Fruit fly (Drosophila melanogaster) whole organism, prepupa: ENCODE measurements around the gene Ten-m.

ENCODE experiments used
- Blimp-1 ChIP-seq: fragments of 200-800 bp; sonication (Bioruptor generic); optimal IDR thresholded peaks from 3 replicates; lab custom pipeline; 2017; ENCODE audit warnings: missing biosample characterization, missing genetic modification characterization, mild to moderate bottlenecking, moderate library complexity, missing genetic modification reagents
- CG10669 ChIP-seq: fragments of 200-800 bp; sonication (Bioruptor generic); optimal IDR thresholded peaks from 3 replicates; lab custom pipeline; 2018; ENCODE audit warnings: missing biosample characterization, mild to moderate bottlenecking, missing genetic modification characterization, moderate library complexity
- CG11902 ChIP-seq: fragments of 200-800 bp; sonication (Bioruptor generic); optimal IDR thresholded peaks from 3 replicates; lab custom pipeline; 2016; ENCODE audit warnings: missing biosample characterization, missing genetic modification characterization
- CG1621 ChIP-seq: fragments of 200-800 bp; sonication (Bioruptor generic); optimal IDR thresholded peaks from 3 replicates; lab custom pipeline; 2018; ENCODE audit warnings: missing biosample characterization, mild to moderate bottlenecking, missing genetic modification characterization
- CG31627 ChIP-seq: fragments of 200-800 bp; sonication (Bioruptor generic); optimal IDR thresholded peaks from 3 replicates; lab custom pipeline; 2016; ENCODE audit warnings: missing biosample characterization, missing genetic modification characterization
- CG32006 ChIP-seq: fragments of 200-800 bp; sonication (Bioruptor generic); optimal IDR thresholded peaks from 3 replicates; lab custom pipeline; 2017; ENCODE audit warnings: missing biosample characterization, mild to moderate bottlenecking, missing genetic modification characterization
- CG34406 ChIP-seq: fragments of 200-800 bp; sonication (Bioruptor generic); optimal IDR thresholded peaks from 3 replicates; lab custom pipeline; 2016; ENCODE audit warnings: missing biosample characterization, missing genetic modification characterization
- CG3919 ChIP-seq: fragments of 200-800 bp; sonication (Bioruptor generic); optimal IDR thresholded peaks from 3 replicates; lab custom pipeline; 2016; ENCODE audit warnings: missing biosample characterization, missing genetic modification characterization
- CG4318 ChIP-seq: fragments of 200-800 bp; sonication (Bioruptor generic); optimal IDR thresholded peaks from 3 replicates; lab custom pipeline; 2017; ENCODE audit warnings: missing biosample characterization, mild to moderate bottlenecking, missing genetic modification characterization
- CG6163 ChIP-seq: fragments of 200-800 bp; sonication (Bioruptor generic); IDR thresholded peaks from 3 replicates; pipeline ENCODE4 v1.3.6; 2022; ENCODE audit warnings: missing biosample characterization, missing genetic modification characterization
- CG6276 ChIP-seq: fragments of 200-800 bp; sonication (Bioruptor generic); optimal IDR thresholded peaks from 2 replicates; lab custom pipeline; 2017; ENCODE audit warnings: missing biosample characterization, mild to moderate bottlenecking, missing genetic modification characterization
- CG6792 ChIP-seq: fragments of 200-800 bp; sonication (Bioruptor generic); optimal IDR thresholded peaks from 3 replicates; lab custom pipeline; 2016; ENCODE audit warnings: missing biosample characterization, missing genetic modification characterization
- CG6808 ChIP-seq: fragments of 200-800 bp; sonication (Bioruptor generic); optimal IDR thresholded peaks from 3 replicates; lab custom pipeline; 2017; ENCODE audit warnings: missing biosample characterization, missing genetic modification characterization, mild to moderate bottlenecking, moderate library complexity, missing genetic modification reagents
- CG8319 ChIP-seq: fragments of 200-800 bp; sonication (Bioruptor generic); optimal IDR thresholded peaks from 3 replicates; lab custom pipeline; 2016; ENCODE audit warnings: missing biosample characterization, missing genetic modification characterization
- CG9139 ChIP-seq: fragments of 200-800 bp; sonication (Bioruptor generic); optimal IDR thresholded peaks from 3 replicates; lab custom pipeline; 2017; ENCODE audit warnings: missing biosample characterization, mild to moderate bottlenecking, missing genetic modification characterization
- Eip75B ChIP-seq: fragments of 200-800 bp; sonication (Bioruptor generic); optimal IDR thresholded peaks from 3 replicates; lab custom pipeline; 2016; ENCODE audit warnings: missing biosample characterization, missing genetic modification characterization
- Eip78C ChIP-seq: fragments of 200-800 bp; sonication (Bioruptor generic); peaks from one replicate; lab custom pipeline; 2016; ENCODE audit warnings: missing biosample characterization, missing genetic modification characterization
- Eip93F ChIP-seq: fragments of 200-800 bp; sonication (Bioruptor generic); optimal IDR thresholded peaks from 2 replicates; lab custom pipeline; 2016; ENCODE audit warnings: missing biosample characterization, mild to moderate bottlenecking, missing genetic modification characterization
- Ets96B ChIP-seq: fragments of 200-800 bp; optimal IDR thresholded peaks from 2 replicates; lab custom pipeline; 2019; ENCODE audit warnings: missing biosample characterization, mild to moderate bottlenecking, missing genetic modification characterization, moderate library complexity
- Gug ChIP-seq: fragments of 200-800 bp; sonication (Bioruptor generic); IDR thresholded peaks from 2 replicates; pipeline ENCODE4 v1.3.6; 2022; ENCODE audit warnings: missing biosample characterization, missing genetic modification characterization
- Hr39 ChIP-seq: fragments of 200-800 bp; sonication (Bioruptor generic); optimal IDR thresholded peaks from 2 replicates; lab custom pipeline; 2016; ENCODE audit warnings: missing biosample characterization, missing genetic modification characterization
- Lpt ChIP-seq: fragments of 200-800 bp; sonication (Bioruptor generic); optimal IDR thresholded peaks from 3 replicates; lab custom pipeline; 2016; ENCODE audit warnings: missing biosample characterization, missing genetic modification characterization
- Met ChIP-seq: fragments of 200-800 bp; sonication (Bioruptor generic); optimal IDR thresholded peaks from 3 replicates; lab custom pipeline; 2016; ENCODE audit warnings: missing biosample characterization, missing genetic modification characterization
- OdsH ChIP-seq: fragments of 200-800 bp; sonication (Bioruptor generic); optimal IDR thresholded peaks from 3 replicates; lab custom pipeline; 2016; ENCODE audit warnings: missing biosample characterization, missing genetic modification characterization
- Sox14 ChIP-seq: fragments of 200-800 bp; sonication (Bioruptor generic); optimal IDR thresholded peaks from 3 replicates; lab custom pipeline; 2016; ENCODE audit warnings: missing biosample characterization, missing genetic modification characterization
- Sox15 ChIP-seq: fragments of 200-800 bp; sonication (Bioruptor generic); optimal IDR thresholded peaks from 3 replicates; lab custom pipeline; 2016; ENCODE audit warnings: missing biosample characterization, missing genetic modification characterization
- achi ChIP-seq: fragments of 200-800 bp; sonication (Bioruptor generic); optimal IDR thresholded peaks from 3 replicates; lab custom pipeline; 2016; ENCODE audit warnings: missing biosample characterization, missing genetic modification characterization
- acj6 ChIP-seq: fragments of 200-800 bp; sonication (Bioruptor generic); optimal IDR thresholded peaks from 3 replicates; lab custom pipeline; 2016; ENCODE audit warnings: missing biosample characterization, missing genetic modification characterization
- dac ChIP-seq: fragments of 200-800 bp; sonication (Bioruptor generic); optimal IDR thresholded peaks from 2 replicates; lab custom pipeline; 2017; ENCODE audit warnings: missing biosample characterization, mild to moderate bottlenecking, missing genetic modification characterization
- eg ChIP-seq: fragments of 200-800 bp; sonication (Bioruptor generic); IDR thresholded peaks from 3 replicates; pipeline ENCODE4 v1.3.6; 2022; ENCODE audit warnings: missing biosample characterization, missing genetic modification characterization
- fd59A ChIP-seq: fragments of 200-800 bp; sonication (Bioruptor generic); optimal IDR thresholded peaks from 2 replicates; lab custom pipeline; 2017; ENCODE audit warnings: missing biosample characterization, mild to moderate bottlenecking, missing genetic modification characterization, missing genetic modification reagents
- fd85E ChIP-seq: fragments of 200-800 bp; sonication (Bioruptor generic); optimal IDR thresholded peaks from 3 replicates; lab custom pipeline; 2016; ENCODE audit warnings: missing biosample characterization, missing genetic modification characterization
- fkh ChIP-seq: fragments of 200-800 bp; sonication (Bioruptor generic); optimal IDR thresholded peaks from 3 replicates; lab custom pipeline; 2017; ENCODE audit warnings: missing biosample characterization, mild to moderate bottlenecking, missing genetic modification characterization, moderate library complexity
- lz ChIP-seq: fragments of 200-800 bp; sonication (Bioruptor generic); optimal IDR thresholded peaks from 3 replicates; lab custom pipeline; 2016; ENCODE audit warnings: missing biosample characterization, missing genetic modification characterization
- spab ChIP-seq: fragments of 200-800 bp; sonication (Bioruptor generic); optimal IDR thresholded peaks from 2 replicates; lab custom pipeline; 2017; ENCODE audit warnings: missing biosample characterization, mild to moderate bottlenecking, missing genetic modification characterization, missing genetic modification reagents
- ss ChIP-seq, 2 experiments: fragments of 200-800 bp; sonication (Bioruptor generic); optimal IDR thresholded peaks; 2 replicates in 1 of 2; 3 replicates in 1 of 2; lab custom pipeline; 2017 to 2018; ENCODE audit warnings: mild to moderate bottlenecking in 2 of 2, missing biosample characterization in 2 of 2, missing genetic modification characterization in 2 of 2, moderate library complexity in 1 of 2
- svp ChIP-seq: fragments of 200-800 bp; sonication (Bioruptor generic); peaks from one replicate; lab custom pipeline; 2016; ENCODE audit warnings: missing biosample characterization, missing genetic modification characterization
- vri ChIP-seq: fragments of 200-800 bp; sonication (Bioruptor generic); optimal IDR thresholded peaks from 3 replicates; lab custom pipeline; 2016; ENCODE audit warnings: missing biosample characterization, mild to moderate bottlenecking, missing genetic modification characterization

The Ten-m gene

dm6 chr3L:22372347-22372974, 35.2 kb downstream of the Ten-m start:
- no peak for TF ChIP-seq CG6792 (GFP tag; lab: Kevin White, UChicago)
- TF ChIP-seq CG31627 (GFP tag; lab: Kevin White, UChicago): no peak
- no peak for TF ChIP-seq Hr39 (GFP tag; lab: Kevin White, UChicago)
- TF ChIP-seq Eip78C (GFP tag; lab: Kevin White, UChicago): peak; percentile 43
- no peak for TF ChIP-seq spab (GFP tag; lab: Kevin White, UChicago)
- no peak for TF ChIP-seq CG1621 (tag; lab: Kevin White, UChicago)

dm6 chr3L:22369467-22370018, 38.1 kb downstream of the Ten-m start:
- TF ChIP-seq Blimp-1 (GFP tag; lab: Kevin White, UChicago) (no peak), eg (GFP tag; lab: Robert Waterston, UW) (no peak), lz (GFP tag; lab: Kevin White, UChicago) (no peak), CG6163 (0 out of 3 replicates have a peak, but pooled peaks have one; percentile 15), Eip78C (GFP tag; lab: Kevin White, UChicago) (peak; percentile 17), Eip75B (GFP tag; lab: Kevin White, UChicago) (no peak), svp (peak; percentile 100), Ets96B (tag; lab: Kevin White, UChicago) (no peak), CG6808 (GFP tag; lab: Kevin White, UChicago) (no peak), Sox14 (GFP tag; lab: Kevin White, UChicago) (no peak)

DNA sequence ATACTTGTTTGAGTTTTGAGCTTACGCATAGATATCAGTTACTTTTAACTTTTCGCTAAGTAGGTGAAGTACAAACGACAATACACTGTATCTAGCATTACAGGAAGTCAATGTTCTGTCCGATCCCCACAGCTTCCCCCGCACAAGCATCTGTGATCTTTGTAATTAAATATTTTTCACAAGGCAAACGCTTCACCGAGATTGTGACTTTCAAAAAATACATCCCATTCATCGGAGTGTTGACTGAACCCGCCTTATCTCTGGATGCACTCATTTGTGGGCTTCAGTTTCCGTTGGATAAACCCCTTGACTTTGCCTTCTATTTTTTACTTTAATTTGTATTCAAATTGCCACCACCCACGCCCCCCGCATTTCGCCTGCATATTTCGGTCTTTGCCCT, 40.7 kb downstream of the Ten-m start:
- TF ChIP-seq svp (peak; percentile 92), Met (GFP tag; lab: Kevin White, UChicago) (no peak)

DNA sequence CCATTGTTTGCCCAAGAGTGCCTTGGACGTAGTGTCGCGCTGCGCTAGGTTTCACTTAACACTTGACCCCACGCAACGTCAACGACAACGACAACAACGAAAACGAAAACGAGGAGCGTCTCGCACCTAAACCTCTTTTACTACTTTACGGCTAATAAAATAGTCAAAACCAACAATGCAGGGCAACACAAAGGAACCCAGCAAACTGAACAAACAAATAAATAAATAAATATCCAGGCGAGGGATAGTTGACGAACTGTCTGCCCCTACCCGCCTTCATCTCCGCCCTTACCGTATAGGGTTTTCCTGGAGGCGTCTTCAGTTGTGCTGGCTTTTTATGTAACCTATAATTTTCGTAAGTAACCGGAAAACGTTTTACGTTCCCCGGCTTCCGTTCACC, 43.3 kb downstream of the Ten-m start:
- TF ChIP-seq svp: peak; percentile 8
- TF ChIP-seq achi (GFP tag; lab: Kevin White, UChicago): no peak
- no peak for TF ChIP-seq CG6163
- TF ChIP-seq lz (GFP tag; lab: Kevin White, UChicago): no peak
- no peak for TF ChIP-seq CG4318
- TF ChIP-seq Eip93F: no peak
- TF ChIP-seq fkh (GFP tag; lab: Kevin White, UChicago): peak; percentile 62
- TF ChIP-seq Lpt: no peak
- no peak for TF ChIP-seq CG10669
- no peak for TF ChIP-seq CG11902 (GFP tag; lab: Kevin White, UChicago)
- TF ChIP-seq Eip78C (GFP tag; lab: Kevin White, UChicago): no peak
- no peak for TF ChIP-seq CG1621 (tag; lab: Kevin White, UChicago)
- TF ChIP-seq, all 60 proteins: peak for 2

dm6 chr3L:22352634-22353033, 55.0 kb downstream of the Ten-m start:
- peak in 1 of 2 experiments; percentile 65 for TF ChIP-seq ss (GFP tag; optimal IDR thresholded peaks at IDR 0.05; lab: Kevin White, UChicago)
- TF ChIP-seq Gug: no peak

- TF ChIP-seq Eip78C (GFP tag; lab: Kevin White, UChicago) (no peak), Blimp-1 (GFP tag; lab: Kevin White, UChicago) (no peak), CG3919 (GFP tag; lab: Kevin White, UChicago) (no peak), CG6808 (GFP tag; lab: Kevin White, UChicago) (no peak), CG6163 (0 out of 3 replicates have a peak, but pooled peaks have one; percentile 33), ss (GFP tag; optimal IDR thresholded peaks at IDR 0.05; lab: Kevin White, UChicago) (peak in 1 of 2 experiments; percentile 65), CG6276 (GFP tag; lab: Kevin White, UChicago) (no peak), Eip93F (no peak)
- TF ChIP-seq, all 60 proteins: peak for 2
These were observed 56.1 kb downstream of the Ten-m start for dm6 chr3L:22351550-22351949.

- TF ChIP-seq CG34406: no peak
- TF ChIP-seq Met (GFP tag; lab: Kevin White, UChicago): no peak
- no peak for TF ChIP-seq vri (GFP tag; lab: Kevin White, UChicago)
- no peak for TF ChIP-seq OdsH (GFP tag; lab: Kevin White, UChicago)
- TF ChIP-seq dac (GFP tag; lab: Kevin White, UChicago): no peak
- no peak for TF ChIP-seq fd59A (GFP tag; lab: Kevin White, UChicago)
- no peak for TF ChIP-seq CG8319 (GFP tag; lab: Kevin White, UChicago)
- TF ChIP-seq CG11902 (GFP tag; lab: Kevin White, UChicago): no peak
- no peak for TF ChIP-seq fd85E (GFP tag; lab: Kevin White, UChicago)
- no peak for TF ChIP-seq CG9139
- TF ChIP-seq CG32006 (GFP tag; lab: Kevin White, UChicago): no peak
- TF ChIP-seq acj6 (GFP tag; lab: Kevin White, UChicago): no peak
- no peak for TF ChIP-seq CG6792 (GFP tag; lab: Kevin White, UChicago)
- no peak for TF ChIP-seq Sox15 (GFP tag; lab: Kevin White, UChicago)
These were observed 57.0 kb downstream of the Ten-m start for dm6 chr3L:22350683-22351082.
